Fruit fly (Drosophila melanogaster): ENCODE data around the gene CG43059.

dm6 chr3L:8288396-8288795 lies 30.4 kb downstream of the CG43059 start:
- TF ChIP-seq Eip78C (GFP tag) (no peak), CG31627 (GFP tag; optimal IDR thresholded peaks at IDR 0.05) (peak; percentile 2), CG9139 (GFP tag; optimal IDR thresholded peaks at IDR 0.05) (no peak), CG6276 (GFP tag; optimal IDR thresholded peaks at IDR 0.05) (no peak), Sox102F (GFP tag; optimal IDR thresholded peaks at IDR 0.05) (no peak), Sox15 (GFP tag; optimal IDR thresholded peaks at IDR 0.05) (no peak), dsx (GFP tag; optimal IDR thresholded peaks at IDR 0.05; ENCODE audit: poor library complexity, severe bottlenecking) (no peak)

All from whole organism, prepupa.